Fruit fly (Drosophila melanogaster): Measurements from ENCODE around the gene eIF2A.
A peak's percentile ranks its signal among the peaks of the same experiment; 100 is the strongest.

The eIF2A gene

dm6 chr3L:21839720-21840641, 15.4 kb downstream of the eIF2A start (continued):
- TF ChIP-seq Mrtf (GFP tag; IDR thresholded peaks at IDR 0.05) (peak; percentile 89), ato (GFP tag; IDR thresholded peaks at IDR 0.05; ENCODE audit: partially characterized antibody) (no peak), klu (GFP tag; IDR thresholded peaks at IDR 0.05) (peak; percentile 78), CG12155 (GFP tag; optimal IDR thresholded peaks at IDR 0.05) (peak; percentile 84), dmrt99B (tag; optimal IDR thresholded peaks at IDR 0.05) (peak; percentile 96), mirr (GFP tag; optimal IDR thresholded peaks at IDR 0.05) (peak; percentile 61), YL-1 (GFP tag; optimal IDR thresholded peaks at IDR 0.05) (peak; percentile 63), yki (optimal IDR thresholded peaks at IDR 0.05) (no peak), CG6654 (GFP tag; optimal IDR thresholded peaks at IDR 0.05) (peak; percentile 84), p53 (GFP tag; optimal IDR thresholded peaks at IDR 0.05) (peak; percentile 71), nerfin-2 (GFP tag; IDR thresholded peaks at IDR 0.05; ENCODE audit: partially characterized antibody) (peak; percentile 37; the same call in 1 of the 2 replicates), bcd (GFP tag; optimal IDR thresholded peaks at IDR 0.05) (peak; percentile 94), Mes4 (GFP tag; optimal IDR thresholded peaks at IDR 0.05) (peak; percentile 92), sens-2 (GFP tag; IDR thresholded peaks at IDR 0.05) (peak; percentile 52; the same call in 1 of the 2 replicates), slbo (GFP tag; IDR thresholded peaks at IDR 0.05) (peak; percentile 89), Hmr (GFP tag; optimal IDR thresholded peaks at IDR 0.05) (peak; percentile 95)

- TF ChIP-seq C15 (GFP tag; IDR thresholded peaks at IDR 0.05) (no peak), crol (GFP tag; IDR thresholded peaks at IDR 0.05) (peak; percentile 77), gem (tag; optimal IDR thresholded peaks at IDR 0.05) (no peak), NFAT (GFP tag; IDR thresholded peaks at IDR 0.05) (0 out of 2 replicates have a peak, but pooled peaks have one; percentile 1), CG1832 (GFP tag; optimal IDR thresholded peaks at IDR 0.05) (peak; percentile 76), pros (GFP tag; optimal IDR thresholded peaks at IDR 0.05) (peak; percentile 90), Trl (optimal IDR thresholded peaks at IDR 0.05) (peak in 1 of 2 experiments; percentile 64), Trl (GFP tag; optimal IDR thresholded peaks at IDR 0.05) (no peak)
These were observed 16.1 kb downstream of the eIF2A start for dm6 chr3L:21840642-21840987.

dm6 chr3L:21841079-21841478, 16.5 kb downstream of the eIF2A start, which contains the start of gene P5CDh1:
TSS of gene P5CDh1 (minus strand) at chr3L:21841356.
- TF ChIP-seq Ada2b (GFP tag; IDR thresholded peaks at IDR 0.05) (no peak), CG2889 (GFP tag; IDR thresholded peaks at IDR 0.05) (0 out of 3 replicates have a peak, but pooled peaks have one; percentile 39), vnd (GFP tag; IDR thresholded peaks at IDR 0.05; ENCODE audit: partially characterized antibody) (peak; percentile 75), Fer3 (tag; optimal IDR thresholded peaks at IDR 0.05) (peak; percentile 33), Adf1 (GFP tag; IDR thresholded peaks at IDR 0.05) (no peak), ato (GFP tag; IDR thresholded peaks at IDR 0.05; ENCODE audit: partially characterized antibody) (peak; percentile 91), Deaf1 (tag; optimal IDR thresholded peaks at IDR 0.05) (peak; percentile 86), sc (optimal IDR thresholded peaks at IDR 0.05) (no peak), sc (GFP tag; optimal IDR thresholded peaks at IDR 0.05) (no peak), CG10462 (GFP tag; optimal IDR thresholded peaks at IDR 0.05) (no peak), CG15601 (tag; optimal IDR thresholded peaks at IDR 0.05) (no peak), mld (GFP tag; IDR thresholded peaks at IDR 0.05; ENCODE audit: partially characterized antibody) (peak; percentile 74; the same call in 1 of the 3 replicates), Opbp (GFP tag; IDR thresholded peaks at IDR 0.05; ENCODE audit: partially characterized antibody) (peak; percentile 90), CG7839 (tag; optimal IDR thresholded peaks at IDR 0.05) (peak; percentile 5), CG9609 (GFP tag; optimal IDR thresholded peaks at IDR 0.05) (peak; percentile 45), Rfx (GFP tag; IDR thresholded peaks at IDR 0.05) (peak; percentile 78), croc (GFP tag; conservative IDR thresholded peaks at IDR 0.05) (no peak), chm (GFP tag; IDR thresholded peaks at IDR 0.05) (peak; percentile 53; the same call in 1 of the 2 replicates), Mad (GFP tag; optimal IDR thresholded peaks at IDR 0.05) (peak; percentile 8), CG14860 (GFP tag; IDR thresholded peaks at IDR 0.05; ENCODE audit: partially characterized antibody) (peak; percentile 81), Med (GFP tag) (peak; percentile 96), CG1602 (GFP tag; optimal IDR thresholded peaks at IDR 0.05) (no peak), CG17186 (GFP tag; optimal IDR thresholded peaks at IDR 0.05) (peak; percentile 27), amos (GFP tag; IDR thresholded peaks at IDR 0.05; ENCODE audit: partially characterized antibody) (peak; percentile 91)
